Worm (Caenorhabditis elegans): ENCODE measurements around the gene C25D7.9.

The C25D7.9 gene

DNA sequence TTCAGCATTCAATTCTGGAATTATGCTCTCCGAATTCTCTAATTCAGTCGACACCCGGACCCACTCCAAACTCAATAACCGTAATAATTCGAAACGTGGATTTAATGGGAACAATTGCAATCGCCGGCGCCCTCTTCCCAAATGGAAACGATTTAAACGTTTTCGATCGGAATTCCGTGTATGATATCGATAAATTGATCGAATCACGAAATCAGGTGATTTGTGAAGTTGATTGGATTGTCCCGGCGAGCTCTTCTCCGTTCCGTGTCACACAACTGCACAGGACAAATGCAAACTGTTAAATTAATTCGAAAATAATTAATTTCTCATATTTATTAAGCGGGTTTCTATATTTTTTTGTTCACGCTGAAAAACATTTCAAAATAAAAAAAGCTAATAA, 9.1 kb upstream of the C25D7.9 start, which contains the start of gene C25D7.16:
C25D7.16 (plus strand) TSS at position 301 of the 400 bp plus-strand sequence.
- TF ChIP-seq dao-5 (tag; optimal IDR thresholded peaks at IDR 0.05) (no peak), W03F9.2 (tag; optimal IDR thresholded peaks at IDR 0.05) (no peak), him-1 (tag; optimal IDR thresholded peaks at IDR 0.05) (no peak)

ce11 chrV:15056346-15056839, 8.5 kb upstream of the C25D7.9 start:
- no peak for TF ChIP-seq dao-5 (tag; optimal IDR thresholded peaks at IDR 0.05)
- TF ChIP-seq him-1 (tag; optimal IDR thresholded peaks at IDR 0.05) = no peak
- no peak for TF ChIP-seq W03F9.2 (tag; optimal IDR thresholded peaks at IDR 0.05)

ce11 chrV:15057724-15058123, 7.2 kb upstream of the C25D7.9 start:
- no peak for TF ChIP-seq W03F9.2 (tag; optimal IDR thresholded peaks at IDR 0.05)
- no peak for TF ChIP-seq dao-5 (tag; optimal IDR thresholded peaks at IDR 0.05)
- TF ChIP-seq him-1 (tag; optimal IDR thresholded peaks at IDR 0.05) = no peak

DNA sequence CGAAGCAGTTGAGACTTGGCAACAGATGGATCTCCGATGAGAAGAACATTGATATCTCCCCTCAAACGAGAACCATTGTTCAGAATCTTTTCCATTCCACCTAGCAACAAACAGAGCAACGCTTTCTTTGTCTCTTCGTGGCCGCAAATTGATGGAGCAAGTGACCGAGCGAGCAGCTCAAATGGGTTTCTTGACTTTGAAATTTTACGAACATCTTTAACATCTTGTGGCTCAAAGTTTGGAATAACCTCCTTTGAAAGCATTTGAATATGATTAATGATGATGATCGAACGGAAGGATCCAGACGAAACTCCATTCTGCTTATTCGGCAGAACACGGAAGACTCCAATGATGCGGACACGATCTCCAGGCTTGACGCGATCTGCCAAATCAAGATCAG, 6.5 kb upstream of the C25D7.9 start:
- no peak for TF ChIP-seq dao-5 (tag; optimal IDR thresholded peaks at IDR 0.05)
- TF ChIP-seq W03F9.2 (tag; optimal IDR thresholded peaks at IDR 0.05) = no peak
- no peak for TF ChIP-seq him-1 (tag; optimal IDR thresholded peaks at IDR 0.05)

DNA sequence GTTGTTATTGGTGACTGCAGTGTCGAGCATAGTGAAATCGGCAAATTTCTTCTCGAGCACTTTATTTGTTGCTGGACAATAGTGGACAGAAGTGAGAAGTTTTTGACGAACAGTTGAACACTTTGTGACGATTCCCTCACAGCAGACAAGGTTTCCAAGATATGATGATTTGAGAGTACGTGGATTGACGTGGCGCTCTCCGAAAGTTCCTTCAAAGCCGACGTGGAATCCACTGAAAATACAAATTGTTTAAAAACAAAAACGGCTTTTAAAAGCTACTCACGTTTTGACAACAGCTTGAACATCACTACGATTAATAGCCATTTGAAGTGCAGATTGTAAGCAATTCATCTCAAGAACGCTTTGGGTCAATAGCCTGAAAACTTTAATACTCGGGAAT, 6.0 kb upstream of the C25D7.9 start:
- TF ChIP-seq him-1 (tag; optimal IDR thresholded peaks at IDR 0.05) (no peak), W03F9.2 (tag; optimal IDR thresholded peaks at IDR 0.05) (no peak), dao-5 (tag; optimal IDR thresholded peaks at IDR 0.05) (no peak)

DNA sequence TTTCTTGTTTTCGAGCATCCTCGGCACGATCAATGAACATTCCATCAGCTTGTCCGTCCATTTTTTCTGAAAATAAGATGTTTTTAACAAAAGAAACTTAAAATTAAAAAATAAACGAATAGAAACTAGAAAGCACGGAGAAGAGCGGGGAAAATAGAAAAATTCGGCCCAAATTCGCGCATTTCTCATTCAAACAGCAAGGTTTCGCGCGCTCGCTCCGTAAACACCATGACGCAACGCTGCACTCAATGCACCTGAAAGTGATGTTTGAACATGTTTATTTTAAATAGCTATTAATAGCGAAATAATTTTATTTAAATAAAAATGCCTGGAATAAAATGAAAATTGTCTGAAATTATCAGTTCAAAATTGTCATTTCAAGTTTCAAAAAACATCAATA, 5.4 kb upstream of the C25D7.9 start, which contains the start of the genes mcm-3 and C25D7.15:
mcm-3 (minus strand) TSS at position 66 of the 400 bp plus-strand sequence.
C25D7.15 (plus strand) TSS at position 275 of the 400 bp plus-strand sequence.
- no peak for TF ChIP-seq him-1 (tag; optimal IDR thresholded peaks at IDR 0.05)
- peak; percentile 32 for TF ChIP-seq W03F9.2 (tag; optimal IDR thresholded peaks at IDR 0.05)
- TF ChIP-seq dao-5 (tag; optimal IDR thresholded peaks at IDR 0.05) = no peak

ce11 chrV:15060595-15060994, 4.3 kb upstream of the C25D7.9 start:
- TF ChIP-seq him-1 (tag; optimal IDR thresholded peaks at IDR 0.05) (no peak), dao-5 (tag; optimal IDR thresholded peaks at IDR 0.05) (no peak), W03F9.2 (tag; optimal IDR thresholded peaks at IDR 0.05) (no peak)

- TF ChIP-seq him-1 (tag; optimal IDR thresholded peaks at IDR 0.05) (no peak), W03F9.2 (tag; optimal IDR thresholded peaks at IDR 0.05) (no peak), dao-5 (tag; optimal IDR thresholded peaks at IDR 0.05) (no peak)
Observed at ce11 chrV:15063987-15064386, 948 bp upstream of the C25D7.9 start, which contains the start of gene rap-2. Gene rap-2, minus strand, starts transcription at chrV:15064087.

- TF ChIP-seq W03F9.2 (tag; optimal IDR thresholded peaks at IDR 0.05) (no peak), him-1 (tag; optimal IDR thresholded peaks at IDR 0.05) (no peak), dao-5 (tag; optimal IDR thresholded peaks at IDR 0.05) (no peak)
Observed at ce11 chrV:15065837-15066348, 958 bp downstream of the C25D7.9 start, which contains the start of gene otub-1. Gene otub-1, plus strand, starts transcription at chrV:15066298.

DNA sequence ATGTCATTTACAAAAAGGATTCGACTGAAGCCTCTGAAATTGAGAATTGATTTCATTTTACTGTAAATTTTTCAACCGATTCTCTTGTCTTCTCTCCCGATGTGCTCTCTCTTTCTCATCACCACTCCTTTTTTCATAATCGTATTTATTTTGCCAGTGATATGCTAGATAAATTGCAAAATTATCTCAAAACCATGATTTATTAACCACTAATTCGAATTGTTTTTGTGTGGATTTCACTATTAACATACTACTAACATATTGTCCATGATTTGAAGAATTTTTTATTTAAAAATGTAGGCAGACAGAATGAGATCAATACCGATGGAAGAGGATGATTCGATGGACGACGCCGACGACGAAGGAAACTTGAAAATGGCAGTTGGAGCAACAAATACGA, 2.2 kb downstream of the C25D7.9 start, which contains the start of gene C25D7.10:
C25D7.10 (plus strand) TSS at position 301 of the 400 bp plus-strand sequence.
- no peak for TF ChIP-seq dao-5 (tag; optimal IDR thresholded peaks at IDR 0.05)
- no peak for TF ChIP-seq him-1 (tag; optimal IDR thresholded peaks at IDR 0.05)
- no peak for TF ChIP-seq W03F9.2 (tag; optimal IDR thresholded peaks at IDR 0.05)

DNA sequence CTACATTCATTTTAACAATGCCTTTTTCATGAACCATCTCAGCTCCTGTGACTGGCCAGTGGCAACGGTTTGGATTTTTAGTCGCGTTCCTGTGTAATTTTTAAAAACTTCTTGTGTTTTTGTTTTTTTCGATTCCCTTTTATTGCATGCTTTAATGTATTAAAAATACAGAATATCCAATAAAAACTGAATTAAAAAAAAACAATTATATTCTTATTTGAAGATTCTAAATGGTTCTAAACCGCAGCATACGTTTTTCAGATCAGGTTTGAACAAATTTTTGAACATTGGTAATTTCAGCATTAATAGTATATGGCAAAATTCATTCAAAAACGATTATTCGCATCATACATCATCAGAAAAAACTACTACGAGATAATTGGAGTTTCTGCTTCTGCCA, 3.4 kb downstream of the C25D7.9 start, which contains the start of gene dnj-3:
dnj-3 (plus strand) TSS at position 301 of the 400 bp plus-strand sequence.
- no peak for TF ChIP-seq dao-5 (tag; optimal IDR thresholded peaks at IDR 0.05)
- TF ChIP-seq him-1 (tag; optimal IDR thresholded peaks at IDR 0.05) = no peak
- TF ChIP-seq W03F9.2 (tag; optimal IDR thresholded peaks at IDR 0.05) = no peak

ce11 chrV:15069435-15069985, 4.6 kb downstream of the C25D7.9 start:
- TF ChIP-seq W03F9.2 (tag; optimal IDR thresholded peaks at IDR 0.05) (no peak), him-1 (tag; optimal IDR thresholded peaks at IDR 0.05) (no peak), dao-5 (tag; optimal IDR thresholded peaks at IDR 0.05) (no peak)

- TF ChIP-seq dao-5 (tag; optimal IDR thresholded peaks at IDR 0.05) (no peak), W03F9.2 (tag; optimal IDR thresholded peaks at IDR 0.05) (no peak), him-1 (tag; optimal IDR thresholded peaks at IDR 0.05) (peak; percentile 68)
Observed at ce11 chrV:15071015-15071810, 6.3 kb downstream of the C25D7.9 start, which contains the start of gene unc-76. Gene unc-76, plus strand, starts transcription at chrV:15071760.

- TF ChIP-seq dao-5 (tag; optimal IDR thresholded peaks at IDR 0.05) (no peak), him-1 (tag; optimal IDR thresholded peaks at IDR 0.05) (no peak), W03F9.2 (tag; optimal IDR thresholded peaks at IDR 0.05) (no peak)
Observed at ce11 chrV:15072738-15073137, 7.8 kb downstream of the C25D7.9 start.

All from whole organism, L4/young adult.